Fruit fly (Drosophila melanogaster) whole organism, embryonic: ENCODE measurements around the gene Zir.

ENCODE experiments used
- Atf-2 ChIP-seq: fragments of 200-800 bp; sonication (Bioruptor generic); optimal IDR thresholded peaks from 2 replicates; lab custom pipeline; 2016; ENCODE audit warnings: missing biosample characterization, missing genetic modification characterization
- Atf3 ChIP-seq: fragments of 200-800 bp; sonication (Bioruptor generic); optimal IDR thresholded peaks from 3 replicates; lab custom pipeline; 2016; ENCODE audit warnings: missing biosample characterization, missing genetic modification characterization
- CG10979 ChIP-seq: fragments of 200-800 bp; sonication (Bioruptor generic); optimal IDR thresholded peaks from 2 replicates; lab custom pipeline; 2018; ENCODE audit warnings: missing biosample characterization, mild to moderate bottlenecking, missing genetic modification characterization, moderate library complexity
- CG11560 ChIP-seq: fragments of 200-800 bp; sonication (Bioruptor generic); IDR thresholded peaks from 3 replicates; pipeline ENCODE4 v1.3.6; 2022; ENCODE audit warnings: missing biosample characterization, missing genetic modification characterization
- CG12219 ChIP-seq: fragments of 200-800 bp; sonication (Bioruptor generic); optimal IDR thresholded peaks from 3 replicates; lab custom pipeline; 2018; ENCODE audit warnings: missing biosample characterization, mild to moderate bottlenecking, missing genetic modification characterization
- CG12236 ChIP-seq: fragments of 200-800 bp; sonication (Bioruptor generic); optimal IDR thresholded peaks from 2 replicates; lab custom pipeline; 2016; ENCODE audit warnings: missing biosample characterization, missing genetic modification characterization
- CG12744 ChIP-seq: fragments of 200-800 bp; sonication (Bioruptor generic); optimal IDR thresholded peaks from 2 replicates; lab custom pipeline; 2016; ENCODE audit warnings: missing biosample characterization, missing genetic modification characterization
- CG14441 ChIP-seq: fragments of 200-800 bp; sonication (Bioruptor generic); IDR thresholded peaks from 2 replicates; pipeline ENCODE4 v1.3.6; 2022; ENCODE audit warnings: missing biosample characterization, missing genetic modification characterization
- CG15514 ChIP-seq: fragments of 200-800 bp; sonication (Bioruptor generic); optimal IDR thresholded peaks from 3 replicates; lab custom pipeline; 2017; ENCODE audit warnings: missing biosample characterization, missing genetic modification characterization, mild to moderate bottlenecking, moderate library complexity, missing genetic modification reagents
- CG18764 ChIP-seq: fragments of 200-800 bp; sonication (Bioruptor generic); optimal IDR thresholded peaks from 3 replicates; lab custom pipeline; 2016; ENCODE audit warnings: missing biosample characterization, missing genetic modification characterization
- CG2712 ChIP-seq: fragments of 200-800 bp; optimal IDR thresholded peaks from 3 replicates; lab custom pipeline; 2019; ENCODE audit warnings: missing biosample characterization, mild to moderate bottlenecking, missing genetic modification characterization, moderate library complexity
- CG2875 ChIP-seq: fragments of 200-800 bp; sonication (Bioruptor generic); optimal IDR thresholded peaks from 2 replicates; lab custom pipeline; 2017; ENCODE audit warnings: missing biosample characterization, mild to moderate bottlenecking, missing genetic modification characterization, missing genetic modification reagents
- CG3065 ChIP-seq: fragments of 200-800 bp; sonication (Bioruptor generic); optimal IDR thresholded peaks from 2 replicates; lab custom pipeline; 2016; ENCODE audit warnings: missing biosample characterization, missing genetic modification characterization
- CG34376 ChIP-seq: fragments of 200-800 bp; sonication (Bioruptor generic); optimal IDR thresholded peaks from 2 replicates; lab custom pipeline; 2018; ENCODE audit warnings: missing biosample characterization, mild to moderate bottlenecking, missing genetic modification characterization
- CG34422 ChIP-seq: fragments of 200-800 bp; sonication (Bioruptor generic); IDR thresholded peaks from 3 replicates; pipeline ENCODE4 v1.3.6; 2022; ENCODE audit warnings: missing biosample characterization, missing genetic modification characterization
- CG4282 ChIP-seq: fragments of 200-800 bp; sonication (Bioruptor generic); optimal IDR thresholded peaks from 2 replicates; lab custom pipeline; 2016; ENCODE audit warnings: missing biosample characterization, missing genetic modification characterization
- CG6254 ChIP-seq: fragments of 200-800 bp; sonication (Bioruptor generic); optimal IDR thresholded peaks from 3 replicates; lab custom pipeline; 2017; ENCODE audit warnings: mild to moderate bottlenecking, missing biosample characterization, missing genetic modification reagents, missing genetic modification characterization
- CG7963 ChIP-seq: fragments of 200-800 bp; sonication (Bioruptor generic); IDR thresholded peaks from 3 replicates; pipeline ENCODE4 v1.3.6; 2022; ENCODE audit warnings: missing biosample characterization, missing genetic modification characterization; ENCODE audit not compliant: partially characterized antibody
- Chrac-16 ChIP-seq: fragments of 200-800 bp; sonication (Bioruptor generic); optimal IDR thresholded peaks from 3 replicates; lab custom pipeline; 2016; ENCODE audit warnings: missing biosample characterization, missing genetic modification characterization
- CrebB ChIP-seq: fragments of 200-800 bp; sonication (Bioruptor generic); optimal IDR thresholded peaks from 3 replicates; lab custom pipeline; 2018; ENCODE audit warnings: missing biosample characterization, mild to moderate bottlenecking, missing genetic modification characterization
- D ChIP-seq, 2 experiments: fragments of 200-800 bp in 1 of 2; fragments of >200 bp in 1 of 2; sonication (Bioruptor generic) in 1 of 2; optimal IDR thresholded peaks; 2 replicates in 1 of 2; 3 replicates in 1 of 2; lab custom pipeline; 2017; ENCODE audit warnings: mild to moderate bottlenecking in 1 of 2, missing biosample characterization in 1 of 2, missing genetic modification characterization in 1 of 2, missing genetic modification reagents in 1 of 2
- Dfd ChIP-seq, 2 experiments: fragments of >200 bp; optimal IDR thresholded peaks; 2 replicates each; lab custom pipeline; 2017; ENCODE audit warnings: missing biosample characterization in 2 of 2, missing genetic modification characterization in 2 of 2
- ERR ChIP-seq: fragments of 200-800 bp; sonication (Bioruptor generic); optimal IDR thresholded peaks from 2 replicates; lab custom pipeline; 2016; ENCODE audit warnings: missing biosample characterization, missing genetic modification characterization
- Fer3 ChIP-seq: fragments of 200-800 bp; sonication (Bioruptor generic); optimal IDR thresholded peaks from 2 replicates; lab custom pipeline; 2018; ENCODE audit warnings: missing biosample characterization, mild to moderate bottlenecking, missing genetic modification characterization, moderate library complexity
- GATAe ChIP-seq: fragments of 200-800 bp; sonication (Bioruptor generic); conservative IDR thresholded peaks from 2 replicates; pipeline ENCODE4 v1.3.6; 2022; ENCODE audit warnings: missing biosample characterization, missing genetic modification characterization
- Hr51 ChIP-seq, 2 experiments: fragments of 200-800 bp; sonication (Bioruptor generic); optimal IDR thresholded peaks; 2 replicates in 1 of 2; 3 replicates in 1 of 2; lab custom pipeline; 2016 to 2018; ENCODE audit warnings: missing biosample characterization in 2 of 2, missing genetic modification characterization in 2 of 2, mild to moderate bottlenecking in 1 of 2, moderate library complexity in 1 of 2
- Med ChIP-seq: fragments of 200-800 bp; sonication (Bioruptor generic); peaks from one replicate; lab custom pipeline; 2016; ENCODE audit warnings: missing biosample characterization, missing genetic modification characterization, mild to moderate bottlenecking, inconsistent platforms, moderate library complexity
- NK7.1 ChIP-seq: fragments of 200-800 bp; sonication (Bioruptor generic); optimal IDR thresholded peaks from 3 replicates; lab custom pipeline; 2016; ENCODE audit warnings: missing biosample characterization, missing genetic modification characterization
- Nf-YA ChIP-seq: fragments of 200-800 bp; sonication (Bioruptor generic); IDR thresholded peaks from 2 replicates; pipeline ENCODE4 v1.3.6; 2022; ENCODE audit warnings: missing biosample characterization, missing genetic modification characterization
- NfI ChIP-seq: fragments of 200-800 bp; sonication (Bioruptor generic); optimal IDR thresholded peaks from 3 replicates; lab custom pipeline; 2018; ENCODE audit warnings: missing biosample characterization, mild to moderate bottlenecking, missing genetic modification characterization, moderate library complexity
- Optix ChIP-seq: fragments of 200-800 bp; sonication (Bioruptor generic); IDR thresholded peaks from 3 replicates; pipeline ENCODE4 v1.3.6; 2022; ENCODE audit warnings: missing biosample characterization, missing genetic modification characterization
- Ravus ChIP-seq: fragments of 200-800 bp; sonication (Bioruptor generic); IDR thresholded peaks from 2 replicates; pipeline ENCODE4 v1.3.6; 2022; ENCODE audit warnings: missing biosample characterization, missing genetic modification characterization
- Sin3A ChIP-seq: fragments of >200 bp; optimal IDR thresholded peaks from 2 replicates; lab custom pipeline; 2018
- TFAM ChIP-seq: fragments of 200-800 bp; sonication (Bioruptor generic); optimal IDR thresholded peaks from 2 replicates; lab custom pipeline; 2017; ENCODE audit warnings: missing biosample characterization, missing genetic modification characterization, inconsistent platforms
- ash1 ChIP-seq: fragments of 200-800 bp; sonication (Bioruptor generic); optimal IDR thresholded peaks from 2 replicates; lab custom pipeline; 2018; ENCODE audit warnings: missing biosample characterization, mild to moderate bottlenecking, missing genetic modification characterization
- bigmax ChIP-seq: fragments of 200-800 bp; sonication (Bioruptor generic); optimal IDR thresholded peaks from 2 replicates; lab custom pipeline; 2018; ENCODE audit warnings: missing biosample characterization, mild to moderate bottlenecking, missing genetic modification characterization
- cwo ChIP-seq: fragments of 200-800 bp; sonication (Bioruptor generic); optimal IDR thresholded peaks from 3 replicates; lab custom pipeline; 2017; ENCODE audit warnings: missing biosample characterization, missing genetic modification characterization, mild to moderate bottlenecking, moderate library complexity, missing genetic modification reagents
- ewg ChIP-seq: fragments of 200-800 bp; sonication (Bioruptor generic); optimal IDR thresholded peaks from 3 replicates; lab custom pipeline; 2017; ENCODE audit warnings: mild to moderate bottlenecking, missing biosample characterization, missing genetic modification reagents, missing genetic modification characterization
- exex ChIP-seq: fragments of 200-800 bp; sonication (Bioruptor generic); optimal IDR thresholded peaks from 4 replicates; lab custom pipeline; 2018; ENCODE audit warnings: missing biosample characterization, mild to moderate bottlenecking, missing genetic modification characterization, moderate library complexity
- fd64A ChIP-seq: fragments of 200-800 bp; sonication (Bioruptor generic); optimal IDR thresholded peaks from 3 replicates; lab custom pipeline; 2018; ENCODE audit warnings: missing biosample characterization, mild to moderate bottlenecking, missing genetic modification characterization
- gfzf ChIP-seq: fragments of 200-800 bp; sonication (Bioruptor generic); optimal IDR thresholded peaks from 2 replicates; lab custom pipeline; 2016; ENCODE audit warnings: missing biosample characterization, mild to moderate bottlenecking, missing genetic modification characterization, moderate library complexity
- ham ChIP-seq: fragments of 200-800 bp; sonication (Bioruptor generic); IDR thresholded peaks from 2 replicates; pipeline ENCODE4 v1.3.6; 2022; ENCODE audit warnings: missing biosample characterization, missing genetic modification characterization
- her ChIP-seq: fragments of 200-800 bp; sonication (Bioruptor generic); optimal IDR thresholded peaks from 2 replicates; lab custom pipeline; 2016; ENCODE audit warnings: missing biosample characterization, missing genetic modification characterization
- lmd ChIP-seq: fragments of 200-800 bp; sonication (Bioruptor generic); IDR thresholded peaks from 2 replicates; pipeline ENCODE4 v1.3.6; 2022; ENCODE audit warnings: missing biosample characterization, missing genetic modification characterization
- p53 ChIP-seq: fragments of 200-800 bp; sonication (Bioruptor generic); optimal IDR thresholded peaks from 2 replicates; lab custom pipeline; 2016; ENCODE audit warnings: missing biosample characterization, missing genetic modification characterization
- sima ChIP-seq: fragments of 200-800 bp; sonication (Bioruptor generic); optimal IDR thresholded peaks from 2 replicates; lab custom pipeline; 2016; ENCODE audit warnings: missing biosample characterization, missing genetic modification characterization
- sr ChIP-seq: fragments of 200-800 bp; sonication (Bioruptor generic); IDR thresholded peaks from 3 replicates; pipeline ENCODE4 v1.3.6; 2022; ENCODE audit warnings: missing biosample characterization, missing genetic modification characterization
- vfl ChIP-seq: fragments of 200-800 bp; sonication (Bioruptor generic); optimal IDR thresholded peaks from 2 replicates; lab custom pipeline; 2016; ENCODE audit warnings: missing biosample characterization, missing genetic modification characterization
- wdn ChIP-seq: fragments of 200-800 bp; sonication (Bioruptor generic); IDR thresholded peaks from 2 replicates; pipeline ENCODE4 v1.3.6; 2022; ENCODE audit warnings: missing biosample characterization, missing genetic modification characterization
- yki ChIP-seq: fragments of >200 bp; optimal IDR thresholded peaks from 3 replicates; lab custom pipeline; 2018

Gene Zir

DNA sequence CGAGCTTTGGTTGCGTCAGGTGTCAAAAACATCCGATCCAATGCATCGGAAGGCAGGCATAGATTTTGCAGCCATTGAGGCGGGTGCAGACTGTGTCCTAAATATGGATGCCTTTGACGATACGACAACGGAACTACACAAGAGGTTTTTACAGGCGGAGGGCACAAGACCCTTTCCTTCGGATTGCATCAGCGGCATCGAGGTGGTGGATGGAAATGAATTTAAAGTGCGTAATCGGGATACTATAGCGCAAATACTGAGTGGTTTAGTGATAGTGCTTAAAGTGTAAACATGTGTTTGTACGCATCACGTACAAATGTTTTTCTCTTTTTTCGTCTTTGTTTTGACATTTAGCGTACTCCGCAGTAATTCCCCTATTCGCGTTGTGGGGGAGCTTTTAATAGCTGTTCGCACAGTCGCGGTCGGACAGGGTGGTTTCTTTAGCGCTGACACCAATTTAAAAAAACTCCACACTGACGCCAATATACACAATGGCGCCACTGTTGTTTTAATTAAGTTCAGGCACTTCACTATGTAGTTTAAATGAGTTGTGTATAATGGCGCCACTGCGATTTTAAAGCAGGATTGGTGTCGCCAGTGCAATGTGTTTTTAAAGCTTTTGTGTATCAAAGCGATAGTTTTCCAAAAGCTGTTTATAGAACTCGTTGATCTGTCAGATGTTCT, 21.6 kb upstream of the Zir start (continued):
- TF ChIP-seq CG12744 (GFP tag; lab: Kevin White, UChicago): peak; percentile 27
- TF ChIP-seq ewg (GFP tag; lab: Kevin White, UChicago): peak; percentile 69
- TF ChIP-seq GATAe: no peak
- no peak for TF ChIP-seq CG7963 (GFP tag; lab: Robert Waterston, UW)
- no peak for TF ChIP-seq CG3065 (GFP tag; lab: Kevin White, UChicago)
- no peak for TF ChIP-seq D (optimal IDR thresholded peaks at IDR 0.05; lab: Kevin White, UChicago)
- no peak for TF ChIP-seq D (GFP tag; optimal IDR thresholded peaks at IDR 0.05; lab: Kevin White, UChicago)
- peak; percentile 21 for TF ChIP-seq CrebB (tag; lab: Kevin White, UChicago)
- peak; percentile 59 for TF ChIP-seq CG4282 (GFP tag; lab: Kevin White, UChicago)
- no peak for TF ChIP-seq Ravus (GFP tag; lab: Robert Waterston, UW)
- TF ChIP-seq exex: peak; percentile 79
- no peak for TF ChIP-seq ERR (GFP tag; lab: Kevin White, UChicago)
- TF ChIP-seq Optix (GFP tag; lab: Robert Waterston, UW): no peak
- 0 out of 3 replicates have a peak, but pooled peaks have one; percentile 22 for TF ChIP-seq CG11560 (tag; lab: Robert Waterston, UW)
- no peak for TF ChIP-seq Nf-YA
- no peak for TF ChIP-seq bigmax (GFP tag; lab: Kevin White, UChicago)
- TF ChIP-seq gfzf: peak; percentile 47
- TF ChIP-seq CG15514 (GFP tag; lab: Kevin White, UChicago): peak; percentile 75
- no peak for TF ChIP-seq sima (GFP tag; lab: Kevin White, UChicago)
- TF ChIP-seq Sin3A (lab: Kevin White, UChicago): no peak
- no peak for TF ChIP-seq yki (lab: Kevin White, UChicago)
- TF ChIP-seq TFAM (GFP tag; lab: Kevin White, UChicago): no peak
- peak; percentile 20 for TF ChIP-seq NfI (GFP tag; lab: Kevin White, UChicago)
- TF ChIP-seq CG34376 (GFP tag; lab: Kevin White, UChicago): peak; percentile 4
- peak; percentile 25; the same call in 1 of the 2 replicates for TF ChIP-seq lmd (GFP tag; lab: Robert Waterston, UW)
- TF ChIP-seq Atf3 (GFP tag; lab: Kevin White, UChicago): no peak
- TF ChIP-seq CG34422 (GFP tag; lab: Robert Waterston, UW): no peak
- TF ChIP-seq her: peak; percentile 38
- peak; percentile 35 for TF ChIP-seq Chrac-16
- no peak; the same call in 2 of the 3 replicates for TF ChIP-seq sr (GFP tag; lab: Robert Waterston, UW)
- peak in 1 of 2 experiments; percentile 6 for TF ChIP-seq Hr51 (GFP tag; optimal IDR thresholded peaks at IDR 0.05; lab: Kevin White, UChicago)
- TF ChIP-seq CG14441 (GFP tag; lab: Robert Waterston, UW): peak; percentile 45; the same call in 1 of the 2 replicates
- no peak for TF ChIP-seq wdn
- TF ChIP-seq p53 (GFP tag; lab: Kevin White, UChicago): peak; percentile 54
- TF ChIP-seq ham: no peak
- TF ChIP-seq Atf-2 (GFP tag; lab: Kevin White, UChicago): no peak
- no peak for TF ChIP-seq Dfd (GFP tag; optimal IDR thresholded peaks at IDR 0.05; lab: Kevin White, UChicago)
- no peak for TF ChIP-seq fd64A
- no peak for TF ChIP-seq CG2875
- TF ChIP-seq CG12219 (GFP tag; lab: Kevin White, UChicago): no peak
- TF ChIP-seq Med (GFP tag; lab: Kevin White, UChicago): peak; percentile 94
- no peak for TF ChIP-seq CG10979 (tag; lab: Kevin White, UChicago)
- TF ChIP-seq cwo (GFP tag; lab: Kevin White, UChicago): no peak
- no peak for TF ChIP-seq CG18764 (GFP tag; lab: Kevin White, UChicago)
- peak; percentile 34 for TF ChIP-seq Fer3 (tag; lab: Kevin White, UChicago)
- TF ChIP-seq ash1: no peak
- no peak for TF ChIP-seq CG12236 (GFP tag; lab: Kevin White, UChicago)
- TF ChIP-seq CG2712 (tag; lab: Kevin White, UChicago): peak; percentile 30
- no peak for TF ChIP-seq vfl
- TF ChIP-seq NK7.1 (GFP tag; lab: Kevin White, UChicago): no peak
- TF ChIP-seq CG6254 (GFP tag; lab: Kevin White, UChicago): no peak
